Worm (Caenorhabditis elegans) whole organism, L4 larva: ENCODE results near the gene parn-1.

ENCODE experiments used
- F26F4.8 ChIP-seq: fragments of 200-800 bp; sonication (Bioruptor generic); conservative IDR thresholded peaks from 2 replicates; pipeline ENCODE4 v1.3.6; 2022; ENCODE audit warnings: missing genetic modification characterization, missing compliant biosample characterization
- F37D6.2 ChIP-seq: sonication (generic microtip); optimal IDR thresholded peaks from 2 replicates; lab custom pipeline; 2016; ENCODE audit warnings: mild to moderate bottlenecking, missing genetic modification characterization, missing compliant biosample characterization
- F44E2.7 ChIP-seq: fragments of 200-800 bp; sonication (Bioruptor generic); IDR thresholded peaks from 2 replicates; pipeline ENCODE4 v2.1.2; 2022; ENCODE audit warnings: missing genetic modification characterization, missing compliant biosample characterization
- R02D3.7 ChIP-seq: fragments of 150-350 bp; sonication (generic microtip); optimal IDR thresholded peaks from 3 replicates; lab custom pipeline; 2014; ENCODE audit warnings: missing biosample characterization, missing genetic modification characterization
- T20F7.1 ChIP-seq: fragments of 200-800 bp; sonication (Bioruptor generic); optimal IDR thresholded peaks from 2 replicates; lab custom pipeline; 2018; ENCODE audit warnings: mild to moderate bottlenecking, missing genetic modification characterization, missing compliant biosample characterization
- T26A8.4 ChIP-seq: fragments of 200-800 bp; sonication (Bioruptor generic); IDR thresholded peaks from 2 replicates; pipeline ENCODE4 v1.3.6; 2022; ENCODE audit warnings: missing genetic modification characterization, missing compliant biosample characterization
- aly-2 ChIP-seq: sonication (generic microtip); optimal IDR thresholded peaks from 2 replicates; lab custom pipeline; 2018; ENCODE audit warnings: missing biosample characterization, missing genetic modification characterization
- ceh-32 ChIP-seq: sonication (generic microtip); optimal IDR thresholded peaks from 2 replicates; lab custom pipeline; 2016; ENCODE audit warnings: mild to moderate bottlenecking, missing genetic modification characterization, missing compliant biosample characterization; ENCODE audit not compliant: poor library complexity
- ctbp-1 ChIP-seq: fragments of 200-800 bp; sonication (Bioruptor generic); IDR thresholded peaks from 2 replicates; pipeline ENCODE4 v1.3.6; 2022; ENCODE audit warnings: missing genetic modification reagents, missing genetic modification characterization, missing compliant biosample characterization
- daf-16 ChIP-seq, 3 experiments: sonication (generic microtip); optimal IDR thresholded peaks; 2 replicates each; lab custom pipeline; 2016 to 2017; ENCODE audit warnings: missing genetic modification characterization in 3 of 3, missing genetic modification reagents in 3 of 3, mild to moderate bottlenecking in 2 of 3, missing compliant biosample characterization in 2 of 3, missing biosample characterization in 1 of 3, moderate library complexity in 1 of 3
- dmd-9 ChIP-seq: fragments of 200-800 bp; sonication (Bioruptor generic); IDR thresholded peaks from 2 replicates; pipeline ENCODE4 v1.3.6; 2022; ENCODE audit warnings: missing genetic modification reagents, missing genetic modification characterization, missing compliant biosample characterization
- dve-1 ChIP-seq: sonication (generic microtip); optimal IDR thresholded peaks from 2 replicates; lab custom pipeline; 2017; ENCODE audit warnings: antibody characterized with exemption, mild to moderate bottlenecking, missing genetic modification characterization, missing compliant biosample characterization; ENCODE audit not compliant: insufficient read depth
- fkh-10 ChIP-seq: fragments of 150-350 bp; optimal IDR thresholded peaks from 2 replicates; lab custom pipeline; 2014; ENCODE audit warnings: missing biosample characterization, missing genetic modification reagents, missing genetic modification characterization
- fos-1 ChIP-seq: fragments of 150-350 bp; optimal IDR thresholded peaks from 2 replicates; lab custom pipeline; 2014; ENCODE audit warnings: missing biosample characterization, missing genetic modification characterization
- hlh-11 ChIP-seq: fragments of 200-800 bp; sonication (Bioruptor generic); optimal IDR thresholded peaks from 2 replicates; lab custom pipeline; 2018; ENCODE audit warnings: mild to moderate bottlenecking, missing genetic modification characterization, missing compliant biosample characterization
- hlh-30 ChIP-seq: sonication (generic microtip); optimal IDR thresholded peaks from 2 replicates; lab custom pipeline; 2017; ENCODE audit warnings: antibody characterized with exemption, mild to moderate bottlenecking, missing genetic modification characterization, missing compliant biosample characterization; ENCODE audit not compliant: insufficient read depth
- hmg-1.1 ChIP-seq: fragments of 200-800 bp; sonication (Bioruptor generic); IDR thresholded peaks from 2 replicates; pipeline ENCODE4 v1.3.6; 2022; ENCODE audit warnings: missing genetic modification reagents, missing genetic modification characterization, missing compliant biosample characterization
- jun-1 ChIP-seq: fragments of 150-350 bp; optimal IDR thresholded peaks from 2 replicates; lab custom pipeline; 2014; ENCODE audit warnings: missing biosample characterization, missing genetic modification reagents, missing genetic modification characterization
- lim-7 ChIP-seq: fragments of 200-800 bp; sonication (Bioruptor generic); IDR thresholded peaks from 2 replicates; pipeline ENCODE4 v1.3.6; 2022; ENCODE audit warnings: missing genetic modification characterization, missing compliant biosample characterization
- lin-1 ChIP-seq: fragments of 200-800 bp; sonication (Bioruptor generic); IDR thresholded peaks from 2 replicates; pipeline ENCODE4 v1.3.6; 2022; ENCODE audit warnings: missing genetic modification reagents, missing genetic modification characterization, missing compliant biosample characterization
- lin-39 ChIP-seq: fragments of 150-350 bp; optimal IDR thresholded peaks from 2 replicates; lab custom pipeline; 2014; ENCODE audit warnings: missing biosample characterization, missing genetic modification reagents, missing genetic modification characterization
- madf-9 ChIP-seq: fragments of 200-800 bp; sonication (Bioruptor generic); conservative IDR thresholded peaks from 2 replicates; pipeline ENCODE4 v1.3.6; 2022; ENCODE audit warnings: missing genetic modification reagents, missing genetic modification characterization, missing compliant biosample characterization
- mdl-1 ChIP-seq, 2 experiments: fragments of 150-350 bp in 1 of 2; sonication (generic microtip) in 1 of 2; optimal IDR thresholded peaks; 2 replicates each; lab custom pipeline; 2014 to 2017; ENCODE audit warnings: missing biosample characterization in 2 of 2, missing genetic modification characterization in 2 of 2
- mep-1 ChIP-seq: fragments of 150-350 bp; sonication (generic microtip); optimal IDR thresholded peaks from 3 replicates; lab custom pipeline; 2014; ENCODE audit warnings: missing biosample characterization, missing genetic modification characterization
- mes-2 ChIP-seq: sonication (generic microtip); optimal IDR thresholded peaks from 2 replicates; lab custom pipeline; 2016; ENCODE audit warnings: missing genotype, mild to moderate bottlenecking, missing genetic modification characterization, missing compliant biosample characterization; ENCODE audit not compliant: poor library complexity, severe bottlenecking
- nhr-10 ChIP-seq: fragments of 150-350 bp; optimal IDR thresholded peaks from 2 replicates; lab custom pipeline; 2014; ENCODE audit warnings: missing biosample characterization, missing genetic modification characterization
- nhr-102 ChIP-seq: sonication (generic microtip); optimal IDR thresholded peaks from 2 replicates; lab custom pipeline; 2016; ENCODE audit warnings: mild to moderate bottlenecking, missing genetic modification characterization, moderate library complexity, missing compliant biosample characterization
- nhr-237 ChIP-seq: sonication (generic microtip); optimal IDR thresholded peaks from 2 replicates; lab custom pipeline; 2017; ENCODE audit warnings: missing biosample characterization, missing genetic modification characterization
- nhr-25 ChIP-seq: sonication (generic microtip); optimal IDR thresholded peaks from 2 replicates; lab custom pipeline; 2017; ENCODE audit warnings: missing genetic modification characterization, mild to moderate bottlenecking, missing compliant biosample characterization, antibody characterized with exemption, moderate library complexity, borderline replicate concordance; ENCODE audit not compliant: insufficient read depth
- nhr-28 ChIP-seq: fragments of 150-350 bp; optimal IDR thresholded peaks from 2 replicates; lab custom pipeline; 2014; ENCODE audit warnings: missing biosample characterization, missing genetic modification characterization
- nhr-48 ChIP-seq: sonication (generic microtip); optimal IDR thresholded peaks from 2 replicates; lab custom pipeline; 2016; ENCODE audit warnings: mild to moderate bottlenecking, missing genetic modification characterization, missing compliant biosample characterization
- nhr-6 ChIP-seq: fragments of 150-350 bp; optimal IDR thresholded peaks from 2 replicates; lab custom pipeline; 2014; ENCODE audit warnings: missing biosample characterization, missing genetic modification characterization
- nhr-76 ChIP-seq: fragments of 150-350 bp; optimal IDR thresholded peaks from 2 replicates; lab custom pipeline; 2014; ENCODE audit warnings: missing biosample characterization, missing genetic modification characterization
- nhr-77 ChIP-seq: fragments of 150-350 bp; optimal IDR thresholded peaks from 2 replicates; lab custom pipeline; 2014; ENCODE audit warnings: missing biosample characterization, missing genetic modification characterization
- pha-4 ChIP-seq, 2 experiments: fragments of 150-350 bp in 1 of 2; fragments of 200-800 bp in 1 of 2; sonication (Bioruptor generic) in 1 of 2; IDR thresholded peaks in 1 of 2; optimal IDR thresholded peaks in 1 of 2; 2 replicates each; pipeline versions ENCODE4 v1.3.6 to Lab custom; 2014 to 2022; ENCODE audit warnings: missing genetic modification characterization in 2 of 2, missing genetic modification reagents in 2 of 2, missing biosample characterization in 1 of 2, missing compliant biosample characterization in 1 of 2
- pqm-1 ChIP-seq: sonication (generic microtip); optimal IDR thresholded peaks from 2 replicates; lab custom pipeline; 2017; ENCODE audit warnings: missing biosample characterization, missing genetic modification characterization
- rbr-2 ChIP-seq: sonication (generic microtip); optimal IDR thresholded peaks from 2 replicates; lab custom pipeline; 2016; ENCODE audit warnings: missing genotype, missing genetic modification characterization, missing compliant biosample characterization
- snpc-1.2 ChIP-seq: fragments of 200-800 bp; sonication (Bioruptor generic); IDR thresholded peaks from 2 replicates; pipeline ENCODE4 v1.3.6; 2022; ENCODE audit warnings: missing genetic modification reagents, missing genetic modification characterization, missing compliant biosample characterization
- unc-39 ChIP-seq: sonication (generic microtip); optimal IDR thresholded peaks from 2 replicates; lab custom pipeline; 2017; ENCODE audit warnings: missing biosample characterization, missing genetic modification characterization
- zfp-3 ChIP-seq: fragments of 200-800 bp; sonication (Bioruptor generic); conservative IDR thresholded peaks from 2 replicates; pipeline ENCODE4 v1.3.6; 2022; ENCODE audit warnings: missing genetic modification reagents, missing genetic modification characterization, missing compliant biosample characterization
- zip-11 ChIP-seq: fragments of 200-800 bp; sonication (Bioruptor generic); IDR thresholded peaks from 2 replicates; pipeline ENCODE4 v1.3.6; 2022; ENCODE audit warnings: missing genetic modification characterization, missing compliant biosample characterization
- ztf-7 ChIP-seq: fragments of 150-350 bp; optimal IDR thresholded peaks from 2 replicates; lab custom pipeline; 2014; ENCODE audit warnings: missing biosample characterization, missing genetic modification characterization

The parn-1 gene

ce11 chrV:12733465-12734248, 38.6 kb upstream of the parn-1 start, which contains the start of the genes dhs-21 and xbx-9 (continued):
- TF ChIP-seq aly-2 (tag; lab: Kevin White, UChicago) (no peak), nhr-237 (tag; lab: Kevin White, UChicago) (no peak), zfp-3 (no peak), nhr-6 (tag; lab: Kevin White, UChicago) (peak; percentile 62), unc-39 (tag; lab: Kevin White, UChicago) (no peak), F26F4.8 (GFP tag; lab: Robert Waterston, UW) (no peak), F44E2.7 (GFP tag; lab: Robert Waterston, UW) (no peak), snpc-1.2 (GFP tag; lab: Robert Waterston, UW) (no peak), dmd-9 (GFP tag; lab: Robert Waterston, UW) (no peak), lin-39 (tag; lab: Kevin White, UChicago) (no peak), hmg-1.1 (GFP tag; lab: Robert Waterston, UW) (no peak), ceh-32 (tag; lab: Kevin White, UChicago) (no peak)

DNA sequence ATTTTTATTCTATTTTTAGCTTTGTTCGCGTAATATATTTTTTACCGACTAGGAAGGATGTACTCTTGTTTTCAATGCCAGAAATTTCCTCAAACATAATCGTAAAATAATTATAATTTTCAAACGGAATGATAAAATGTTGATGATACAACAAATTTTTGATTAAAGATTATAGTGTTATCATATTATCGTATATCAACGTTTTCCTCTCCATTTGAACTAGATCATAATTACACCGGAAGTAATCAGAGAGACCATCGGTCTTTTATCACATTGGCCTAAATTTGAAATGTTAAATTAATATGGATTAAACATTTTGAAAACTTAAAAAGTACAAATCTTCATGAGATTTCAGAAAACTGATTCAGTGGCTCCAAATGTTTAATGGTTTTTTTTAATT, 37.7 kb upstream of the parn-1 start:
- peak; percentile 58 for TF ChIP-seq pqm-1 (tag; lab: Kevin White, UChicago)
- TF ChIP-seq daf-16 (GFP tag; optimal IDR thresholded peaks at IDR 0.05; lab: Kevin White, UChicago) = no peak
- TF ChIP-seq daf-16 (tag; optimal IDR thresholded peaks at IDR 0.05; lab: Kevin White, UChicago) = peak; percentile 56
- TF ChIP-seq nhr-28 = peak; percentile 61
- TF ChIP-seq pha-4 (GFP tag; IDR thresholded peaks at IDR 0.05; lab: Robert Waterston, UW) = no peak
- TF ChIP-seq pha-4 (tag; optimal IDR thresholded peaks at IDR 0.05; lab: Kevin White, UChicago) = no peak
- peak; percentile 19 for TF ChIP-seq hlh-11
- no peak for TF ChIP-seq ctbp-1
- peak; percentile 55 for TF ChIP-seq nhr-77 (tag; lab: Kevin White, UChicago)
- peak; percentile 42 for TF ChIP-seq dve-1 (tag; lab: Kevin White, UChicago)

DNA sequence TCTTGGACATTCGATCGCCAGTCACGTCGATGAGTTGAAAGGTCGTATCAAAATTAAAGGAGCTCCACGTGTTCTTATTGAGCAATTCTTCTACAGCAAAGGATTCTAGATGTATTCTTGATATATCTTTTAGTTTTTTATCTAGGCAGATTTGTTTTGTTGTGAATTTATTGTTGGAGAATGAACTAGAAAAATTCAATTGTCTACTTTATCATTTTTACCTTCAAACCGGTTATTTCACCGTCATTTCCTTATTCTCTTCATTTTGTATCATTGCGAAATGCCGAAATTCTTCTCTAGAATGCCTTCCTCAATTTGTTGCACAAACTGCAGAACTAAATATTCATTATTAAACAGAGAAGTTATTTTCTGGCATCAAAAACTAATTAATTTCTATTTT, 34.2 kb upstream of the parn-1 start, which contains the start of gene R11D1.10:
Gene R11D1.10, plus strand, starts transcription at position 301 of the 400 bp plus-strand sequence.
- no peak for TF ChIP-seq hlh-30 (tag; lab: Kevin White, UChicago)
- no peak for TF ChIP-seq nhr-76 (tag; lab: Kevin White, UChicago)
- TF ChIP-seq R02D3.7 = no peak
- no peak for TF ChIP-seq fkh-10 (GFP tag; lab: Kevin White, UChicago)
- TF ChIP-seq nhr-10 (tag; lab: Kevin White, UChicago) = no peak
- no peak for TF ChIP-seq nhr-48 (tag; lab: Kevin White, UChicago)

- 0 out of 2 replicates have a peak, but pooled peaks have one; percentile 43 for TF ChIP-seq T26A8.4 (GFP tag; lab: Robert Waterston, UW)
- TF ChIP-seq unc-39 (tag; lab: Kevin White, UChicago) = no peak
- no peak for TF ChIP-seq lin-39 (tag; lab: Kevin White, UChicago)
- TF ChIP-seq madf-9 (GFP tag; lab: Robert Waterston, UW) = 0 out of 2 replicates have a peak, but pooled peaks have one; percentile 26
- TF ChIP-seq mes-2 (tag; lab: Kevin White, UChicago) = no peak
- TF ChIP-seq lin-1 (GFP tag; lab: Robert Waterston, UW) = no peak
- no peak for TF ChIP-seq F44E2.7 (GFP tag; lab: Robert Waterston, UW)
- no peak for TF ChIP-seq daf-16 (GFP tag; optimal IDR thresholded peaks at IDR 0.05; lab: Kevin White, UChicago)
- peak; percentile 57 for TF ChIP-seq daf-16 (tag; optimal IDR thresholded peaks at IDR 0.05; lab: Kevin White, UChicago)
- TF ChIP-seq mep-1 = peak; percentile 86
- no peak for TF ChIP-seq zip-11 (GFP tag; lab: Robert Waterston, UW)
- TF ChIP-seq rbr-2 (tag; lab: Kevin White, UChicago) = peak; percentile 73
- peak; percentile 54 for TF ChIP-seq nhr-102 (tag; lab: Kevin White, UChicago)
- TF ChIP-seq mdl-1 (tag; optimal IDR thresholded peaks at IDR 0.05; lab: Kevin White, UChicago) = peak in 1 of 2 experiments; percentile 20
- peak; percentile 99 for TF ChIP-seq T20F7.1 (GFP tag; lab: Kevin White, UChicago)
- peak; percentile 35 for TF ChIP-seq nhr-25 (tag; lab: Kevin White, UChicago)
- peak; percentile 96 for TF ChIP-seq nhr-77 (tag; lab: Kevin White, UChicago)
- no peak for TF ChIP-seq ztf-7
- TF ChIP-seq fos-1 (tag; lab: Kevin White, UChicago) = no peak
- no peak for TF ChIP-seq jun-1
- TF ChIP-seq F37D6.2 (tag; lab: Kevin White, UChicago) = peak; percentile 22
- no peak for TF ChIP-seq lim-7 (GFP tag; lab: Robert Waterston, UW)
Measured at ce11 chrV:12728062-12728665, 33.1 kb upstream of the parn-1 start, which contains the start of the genes rpl-28 and mrpl-49. rpl-28 (minus strand) TSS chrV:12728112. mrpl-49 (plus strand) TSS chrV:12728631.
